Fruit fly (Drosophila melanogaster) whole organism, embryonic: ENCODE results near the gene CG10286.

Experiments
- BtbVII ChIP-seq: fragments of 200-800 bp; sonication (Bioruptor generic); optimal IDR thresholded peaks from 3 replicates; lab custom pipeline; 2017; ENCODE audit warnings: missing biosample characterization, mild to moderate bottlenecking, missing genetic modification characterization
- CG10959 ChIP-seq: fragments of 200-800 bp; sonication (Bioruptor generic); IDR thresholded peaks from 2 replicates; pipeline ENCODE4 v1.3.6; 2022; ENCODE audit warnings: missing biosample characterization, missing genetic modification characterization
- CG12299 ChIP-seq: fragments of 200-800 bp; sonication (Bioruptor generic); optimal IDR thresholded peaks from 2 replicates; lab custom pipeline; 2018; ENCODE audit warnings: missing biosample characterization, mild to moderate bottlenecking, missing genetic modification characterization
- CG15479 ChIP-seq: fragments of 200-800 bp; sonication (Bioruptor generic); optimal IDR thresholded peaks from 3 replicates; lab custom pipeline; 2019; ENCODE audit warnings: missing biosample characterization, mild to moderate bottlenecking, missing genetic modification characterization, moderate library complexity
- CG30403 ChIP-seq: fragments of 200-800 bp; sonication (Bioruptor generic); optimal IDR thresholded peaks from 3 replicates; lab custom pipeline; 2016; ENCODE audit warnings: missing biosample characterization, missing genetic modification characterization
- CG30431 ChIP-seq: fragments of 200-800 bp; sonication (Bioruptor generic); optimal IDR thresholded peaks from 2 replicates; lab custom pipeline; 2017; ENCODE audit warnings: missing biosample characterization, missing genetic modification characterization
- CG5180 ChIP-seq: fragments of 200-800 bp; sonication (Bioruptor generic); optimal IDR thresholded peaks from 3 replicates; lab custom pipeline; 2017; ENCODE audit warnings: missing biosample characterization, missing genetic modification characterization, mild to moderate bottlenecking, moderate library complexity, missing genetic modification reagents
- CG6254 ChIP-seq: fragments of 200-800 bp; sonication (Bioruptor generic); optimal IDR thresholded peaks from 3 replicates; lab custom pipeline; 2017; ENCODE audit warnings: mild to moderate bottlenecking, missing biosample characterization, missing genetic modification reagents, missing genetic modification characterization
- CG7271 ChIP-seq: fragments of 200-800 bp; sonication (Bioruptor generic); optimal IDR thresholded peaks from 2 replicates; lab custom pipeline; 2018; ENCODE audit warnings: missing biosample characterization, mild to moderate bottlenecking, missing genetic modification characterization, moderate library complexity
- CG7372 ChIP-seq: fragments of 200-800 bp; sonication (Bioruptor generic); IDR thresholded peaks from 2 replicates; pipeline ENCODE4 v1.3.6; 2022; ENCODE audit warnings: missing biosample characterization, missing genetic modification characterization
- CG7786 ChIP-seq: fragments of 200-800 bp; sonication (Bioruptor generic); optimal IDR thresholded peaks from 2 replicates; lab custom pipeline; 2016; ENCODE audit warnings: missing biosample characterization, missing genetic modification characterization
- CG8359 ChIP-seq: fragments of 200-800 bp; sonication (Bioruptor generic); optimal IDR thresholded peaks from 2 replicates; lab custom pipeline; 2017; ENCODE audit warnings: missing biosample characterization, mild to moderate bottlenecking, missing genetic modification characterization, borderline replicate concordance
- CG9876 ChIP-seq: fragments of 200-800 bp; sonication (Bioruptor generic); optimal IDR thresholded peaks from 2 replicates; lab custom pipeline; 2016; ENCODE audit warnings: missing biosample characterization, missing genetic modification characterization
- CTCF ChIP-seq: fragments of 200-800 bp; sonication (Bioruptor generic); optimal IDR thresholded peaks from 2 replicates; lab custom pipeline; 2017; ENCODE audit warnings: missing biosample characterization, mild to moderate bottlenecking, missing genetic modification characterization, moderate library complexity
- Dip3 ChIP-seq: fragments of 200-800 bp; sonication (Bioruptor generic); optimal IDR thresholded peaks from 3 replicates; lab custom pipeline; 2016; ENCODE audit warnings: missing biosample characterization, missing genetic modification characterization
- Dp ChIP-seq: fragments of 200-800 bp; sonication (Bioruptor generic); optimal IDR thresholded peaks from 2 replicates; lab custom pipeline; 2018; ENCODE audit warnings: missing biosample characterization, mild to moderate bottlenecking, missing genetic modification characterization, moderate library complexity
- Drgx ChIP-seq: fragments of 200-800 bp; sonication (Bioruptor generic); IDR thresholded peaks from 2 replicates; pipeline ENCODE4 v1.3.6; 2022; ENCODE audit warnings: missing biosample characterization, missing genetic modification characterization
- E2f1 ChIP-seq: fragments of 200-800 bp; sonication (Bioruptor generic); IDR thresholded peaks from 2 replicates; pipeline ENCODE4 v1.3.6; 2022; ENCODE audit warnings: missing biosample characterization, missing genetic modification characterization
- H2.0 ChIP-seq: fragments of 200-800 bp; sonication (Bioruptor generic); IDR thresholded peaks from 2 replicates; pipeline ENCODE4 v1.3.6; 2022; ENCODE audit warnings: missing biosample characterization, missing genetic modification characterization
- HLH54F ChIP-seq: fragments of 200-800 bp; sonication (Bioruptor generic); optimal IDR thresholded peaks from 3 replicates; lab custom pipeline; 2016; ENCODE audit warnings: missing biosample characterization, missing genetic modification characterization
- MESR4 ChIP-seq: fragments of 200-800 bp; sonication (Bioruptor generic); optimal IDR thresholded peaks from 2 replicates; lab custom pipeline; 2018; ENCODE audit warnings: missing biosample characterization, mild to moderate bottlenecking, missing genetic modification characterization, moderate library complexity
- Max ChIP-seq: fragments of 200-800 bp; sonication (Bioruptor generic); optimal IDR thresholded peaks from 2 replicates; lab custom pipeline; 2016; ENCODE audit warnings: missing biosample characterization, mild to moderate bottlenecking, missing genetic modification characterization
- Nf-YA ChIP-seq: fragments of 200-800 bp; sonication (Bioruptor generic); IDR thresholded peaks from 2 replicates; pipeline ENCODE4 v1.3.6; 2022; ENCODE audit warnings: missing biosample characterization, missing genetic modification characterization
- Trl ChIP-seq, 3 experiments: fragments of >200 bp in 2 of 3; fragments of 200-800 bp in 1 of 3; sonication (Bioruptor generic) in 1 of 3; optimal IDR thresholded peaks; 2 replicates in 1 of 3; 3 replicates in 2 of 3; lab custom pipeline; 2016 to 2017; ENCODE audit warnings: missing biosample characterization in 1 of 3, missing genetic modification characterization in 1 of 3
- amos ChIP-seq: fragments of 200-800 bp; sonication (Bioruptor generic); IDR thresholded peaks from 2 replicates; pipeline ENCODE4 v1.3.6; 2022; ENCODE audit warnings: missing biosample characterization, missing genetic modification characterization; ENCODE audit not compliant: partially characterized antibody
- ato ChIP-seq: fragments of 200-800 bp; sonication (Bioruptor generic); IDR thresholded peaks from 2 replicates; pipeline ENCODE4 v1.3.6; 2022; ENCODE audit warnings: missing biosample characterization, missing genetic modification characterization; ENCODE audit not compliant: partially characterized antibody
- bcd ChIP-seq: fragments of 200-800 bp; sonication (Bioruptor generic); optimal IDR thresholded peaks from 2 replicates; lab custom pipeline; 2017; ENCODE audit warnings: missing biosample characterization, mild to moderate bottlenecking, missing genetic modification characterization
- cato ChIP-seq: fragments of 200-800 bp; sonication (Bioruptor generic); optimal IDR thresholded peaks from 2 replicates; lab custom pipeline; 2016; ENCODE audit warnings: missing biosample characterization, missing genetic modification characterization, borderline replicate concordance
- cg ChIP-seq: fragments of 200-800 bp; sonication (Bioruptor generic); optimal IDR thresholded peaks from 3 replicates; lab custom pipeline; 2019; ENCODE audit warnings: missing biosample characterization, mild to moderate bottlenecking, missing genetic modification characterization, moderate library complexity
- chm ChIP-seq: fragments of 200-800 bp; sonication (Bioruptor generic); IDR thresholded peaks from 2 replicates; pipeline ENCODE4 v1.3.6; 2022; ENCODE audit warnings: missing biosample characterization, missing genetic modification characterization
- dan ChIP-seq: fragments of 200-800 bp; sonication (Bioruptor generic); IDR thresholded peaks from 2 replicates; pipeline ENCODE4 v1.3.6; 2022; ENCODE audit warnings: missing biosample characterization, missing genetic modification characterization
- exex ChIP-seq: fragments of 200-800 bp; sonication (Bioruptor generic); optimal IDR thresholded peaks from 4 replicates; lab custom pipeline; 2018; ENCODE audit warnings: missing biosample characterization, mild to moderate bottlenecking, missing genetic modification characterization, moderate library complexity
- fd102C ChIP-seq: fragments of 200-800 bp; sonication (Bioruptor generic); optimal IDR thresholded peaks from 2 replicates; lab custom pipeline; 2018; ENCODE audit warnings: missing biosample characterization, mild to moderate bottlenecking, missing genetic modification characterization, moderate library complexity
- gcm ChIP-seq: fragments of 200-800 bp; sonication (Bioruptor generic); optimal IDR thresholded peaks from 2 replicates; lab custom pipeline; 2019; ENCODE audit warnings: missing biosample characterization, mild to moderate bottlenecking, missing genetic modification characterization, moderate library complexity
- grn ChIP-seq: fragments of 200-800 bp; sonication (Bioruptor generic); optimal IDR thresholded peaks from 3 replicates; lab custom pipeline; 2017; ENCODE audit warnings: missing biosample characterization, missing genetic modification characterization
- hbn ChIP-seq: fragments of 200-800 bp; sonication (Bioruptor generic); IDR thresholded peaks from 2 replicates; pipeline ENCODE4 v1.3.6; 2022; ENCODE audit warnings: missing biosample characterization, missing genetic modification characterization; ENCODE audit not compliant: partially characterized antibody
- her ChIP-seq: fragments of 200-800 bp; sonication (Bioruptor generic); optimal IDR thresholded peaks from 2 replicates; lab custom pipeline; 2016; ENCODE audit warnings: missing biosample characterization, missing genetic modification characterization
- jigr1 ChIP-seq: fragments of 200-800 bp; sonication (Bioruptor generic); IDR thresholded peaks from 3 replicates; pipeline ENCODE4 v1.3.6; 2022; ENCODE audit warnings: missing biosample characterization, missing genetic modification characterization
- klu ChIP-seq: fragments of 200-800 bp; sonication (Bioruptor generic); IDR thresholded peaks from 2 replicates; pipeline ENCODE4 v1.3.6; 2022; ENCODE audit warnings: missing biosample characterization, missing genetic modification characterization
- nerfin-2 ChIP-seq: fragments of 200-800 bp; sonication (Bioruptor generic); IDR thresholded peaks from 2 replicates; pipeline ENCODE4 v1.3.6; 2022; ENCODE audit warnings: missing biosample characterization, missing genetic modification characterization; ENCODE audit not compliant: partially characterized antibody
- otp ChIP-seq: fragments of 200-800 bp; sonication (Bioruptor generic); IDR thresholded peaks from 3 replicates; pipeline ENCODE4, ENCODE4 v1.3.6; 2022; ENCODE audit warnings: missing biosample characterization, missing genetic modification characterization
- pita ChIP-seq: fragments of 200-800 bp; sonication (Bioruptor generic); optimal IDR thresholded peaks from 2 replicates; lab custom pipeline; 2017; ENCODE audit warnings: missing biosample characterization, mild to moderate bottlenecking, missing genetic modification characterization
- pros ChIP-seq: fragments of 200-800 bp; sonication (Bioruptor generic); optimal IDR thresholded peaks from 3 replicates; lab custom pipeline; 2019; ENCODE audit warnings: missing biosample characterization, mild to moderate bottlenecking, missing genetic modification characterization, moderate library complexity
- ssp ChIP-seq: fragments of 200-800 bp; sonication (Bioruptor generic); IDR thresholded peaks from 2 replicates; pipeline ENCODE4 v1.3.6; 2022; ENCODE audit warnings: missing biosample characterization, missing genetic modification characterization
- yki ChIP-seq: fragments of >200 bp; optimal IDR thresholded peaks from 3 replicates; lab custom pipeline; 2018
- z ChIP-seq: fragments of 200-800 bp; sonication (Bioruptor generic); IDR thresholded peaks from 3 replicates; pipeline ENCODE4 v1.3.6; 2022; ENCODE audit warnings: missing biosample characterization, missing genetic modification characterization
- zf30C ChIP-seq: fragments of 200-800 bp; sonication (Bioruptor generic); optimal IDR thresholded peaks from 3 replicates; lab custom pipeline; 2018; ENCODE audit warnings: missing biosample characterization, mild to moderate bottlenecking, missing genetic modification characterization

The CG10286 gene

DNA sequence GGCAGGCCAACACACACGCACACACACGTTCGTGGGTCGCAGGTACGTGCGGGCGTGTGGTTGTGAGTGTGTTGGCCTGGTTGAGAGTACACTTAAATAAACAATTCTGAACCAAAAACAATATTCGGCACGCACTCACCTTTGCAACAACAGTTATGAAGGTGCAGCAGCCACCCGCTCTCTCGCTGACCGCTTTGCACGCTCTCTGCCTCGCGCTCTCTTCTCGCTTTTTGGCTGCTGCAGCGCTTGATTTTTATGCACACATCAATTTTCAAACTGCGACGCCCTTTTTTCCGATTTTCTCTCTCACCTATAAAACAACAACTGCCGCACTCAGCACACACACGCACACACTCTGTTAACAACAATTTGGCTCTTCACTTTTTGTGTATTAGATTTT lies 36.5 kb downstream of the CG10286 start:
- peak; percentile 80 to 83 for TF ChIP-seq Trl (optimal IDR thresholded peaks at IDR 0.05; lab: Kevin White, UChicago)
- peak; percentile 6 for TF ChIP-seq Trl (GFP tag; optimal IDR thresholded peaks at IDR 0.05; lab: Kevin White, UChicago)
- TF ChIP-seq chm: no peak
- TF ChIP-seq pita (GFP tag; lab: Kevin White, UChicago): no peak
- no peak for TF ChIP-seq CG5180
- no peak for TF ChIP-seq amos
- TF ChIP-seq cg (GFP tag; lab: Kevin White, UChicago): peak; percentile 78
- no peak for TF ChIP-seq CG8359 (GFP tag; lab: Kevin White, UChicago)
- TF ChIP-seq zf30C (GFP tag; lab: Kevin White, UChicago): peak; percentile 76
- peak; percentile 47 for TF ChIP-seq yki (lab: Kevin White, UChicago)
- peak; percentile 14 for TF ChIP-seq CG15479 (GFP tag; lab: Kevin White, UChicago)
- no peak for TF ChIP-seq pros
- TF ChIP-seq jigr1 (GFP tag; lab: Robert Waterston, UW): no peak
- TF ChIP-seq, all 482 proteins: peak for 5

dm6 chr3R:6405674-6406565 lies 37.2 kb downstream of the CG10286 start, which contains the start of gene Dmtn:
Dmtn (minus strand) TSS chr3R:6405895.
- TF ChIP-seq CG30431 (GFP tag; lab: Kevin White, UChicago) (peak; percentile 2), grn (no peak), gcm (GFP tag; lab: Kevin White, UChicago) (no peak), cato (GFP tag; lab: Kevin White, UChicago) (peak; percentile 18), Dip3 (GFP tag; lab: Kevin White, UChicago) (no peak), CG5180 (no peak), amos (no peak), Drgx (no peak), nerfin-2 (GFP tag; lab: Robert Waterston, UW) (no peak), zf30C (GFP tag; lab: Kevin White, UChicago) (no peak), exex (tag; lab: Kevin White, UChicago) (no peak), hbn (GFP tag; lab: Robert Waterston, UW) (no peak), E2f1 (GFP tag; lab: Robert Waterston, UW) (no peak), Nf-YA (GFP tag; lab: Robert Waterston, UW) (no peak), CG12299 (tag; lab: Kevin White, UChicago) (no peak), HLH54F (GFP tag; lab: Kevin White, UChicago) (no peak), CTCF (GFP tag; lab: Kevin White, UChicago) (no peak), otp (no peak), ssp (GFP tag; lab: Robert Waterston, UW) (no peak), pros (peak; percentile 92), CG7372 (GFP tag; lab: Robert Waterston, UW) (no peak), her (GFP tag; lab: Kevin White, UChicago) (peak; percentile 10), CG7786 (GFP tag; lab: Kevin White, UChicago) (no peak), CG10959 (GFP tag; lab: Robert Waterston, UW) (no peak), CG30403 (GFP tag; lab: Kevin White, UChicago) (peak; percentile 24), Dp (GFP tag; lab: Kevin White, UChicago) (peak; percentile 23), z (GFP tag; lab: Robert Waterston, UW) (no peak), CG9876 (GFP tag; lab: Kevin White, UChicago) (no peak), klu (GFP tag; lab: Robert Waterston, UW) (no peak), dan (GFP tag; lab: Robert Waterston, UW) (no peak), BtbVII (GFP tag; lab: Kevin White, UChicago) (no peak), CG6254 (GFP tag; lab: Kevin White, UChicago) (peak; percentile 17), MESR4 (GFP tag; lab: Kevin White, UChicago) (peak; percentile 59), Max (GFP tag; lab: Kevin White, UChicago) (no peak), ato (GFP tag; lab: Robert Waterston, UW) (no peak), CG7271 (tag; lab: Kevin White, UChicago) (peak; percentile 0), bcd (GFP tag; lab: Kevin White, UChicago) (peak; percentile 29), H2.0 (GFP tag; lab: Robert Waterston, UW) (no peak), fd102C (peak; percentile 21)
